Fruit fly (Drosophila melanogaster) Kc167 (cell line): Measurements from ENCODE around the gene Argp.

Experiments
- Myc ChIP-seq: fragments of >200 bp; optimal IDR thresholded peaks from 2 replicates; lab custom pipeline; 2017; ENCODE audit warnings: missing external identifiers
- Sin3A ChIP-seq: fragments of >200 bp; optimal IDR thresholded peaks from 2 replicates; lab custom pipeline; 2018; ENCODE audit warnings: missing external identifiers
- h ChIP-seq: fragments of >200 bp; optimal IDR thresholded peaks from 3 replicates; lab custom pipeline; 2018; ENCODE audit warnings: missing external identifiers
- insv ChIP-seq: fragments of >200 bp; optimal IDR thresholded peaks from 3 replicates; lab custom pipeline; 2018; ENCODE audit warnings: missing external identifiers
- psq ChIP-seq: fragments of >200 bp; optimal IDR thresholded peaks from 2 replicates; lab custom pipeline; 2017; ENCODE audit warnings: missing external identifiers
- ttk ChIP-seq: sonication (Bioruptor generic); optimal IDR thresholded peaks from 2 replicates; lab custom pipeline; 2017; ENCODE audit warnings: missing external identifiers

DNA sequence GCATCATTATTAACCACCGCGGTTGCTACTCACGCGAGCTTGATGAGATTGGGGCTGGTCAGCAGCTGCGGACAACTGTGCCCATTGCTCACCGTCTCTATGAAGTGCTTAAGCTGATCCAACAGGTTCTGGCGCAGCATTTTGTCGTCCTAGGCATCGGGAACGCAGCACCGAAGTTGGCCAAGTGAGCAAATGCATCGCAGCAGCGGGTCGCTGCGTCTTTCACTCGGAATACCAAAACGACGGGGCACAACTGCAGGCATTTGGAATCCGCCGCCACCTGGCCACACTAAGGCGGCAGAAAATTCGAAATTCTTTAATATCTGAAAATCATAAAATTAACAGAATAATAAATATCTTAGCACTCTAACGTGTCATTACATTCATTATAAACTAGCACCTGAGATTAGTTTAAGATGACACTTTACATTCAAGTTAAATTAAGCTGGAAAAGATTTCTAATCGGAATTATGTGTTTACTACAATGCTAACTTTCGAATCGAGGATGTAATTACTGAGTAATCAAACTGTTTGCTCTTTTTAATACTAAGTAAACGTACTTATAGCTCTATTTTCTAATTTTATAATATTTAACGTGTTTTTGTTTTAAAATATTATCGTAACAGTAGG lies 26.6 kb downstream of the Argp start:
- no peak for TF ChIP-seq Sin3A (lab: Kevin White, UChicago)
- TF ChIP-seq Myc (lab: Kevin White, UChicago), result no peak
- TF ChIP-seq ttk (lab: Kevin White, UChicago), result no peak
- TF ChIP-seq h (lab: Kevin White, UChicago), result no peak
- TF ChIP-seq psq (lab: Kevin White, UChicago), result no peak
- no peak for TF ChIP-seq insv (lab: Kevin White, UChicago)
